Fruit fly (Drosophila melanogaster) whole organism, embryonic: Measurements from ENCODE around the gene CG13285.

Source experiments
- Blimp-1 ChIP-seq: fragments of 200-800 bp; sonication (Bioruptor generic); optimal IDR thresholded peaks from 3 replicates; lab custom pipeline; 2018; ENCODE audit warnings: missing biosample characterization, missing genetic modification characterization, mild to moderate bottlenecking, moderate library complexity, missing genetic modification reagents
- CG10979 ChIP-seq: fragments of 200-800 bp; sonication (Bioruptor generic); optimal IDR thresholded peaks from 2 replicates; lab custom pipeline; 2018; ENCODE audit warnings: missing biosample characterization, mild to moderate bottlenecking, missing genetic modification characterization, moderate library complexity
- CG12391 ChIP-seq: fragments of 200-800 bp; sonication (Bioruptor generic); optimal IDR thresholded peaks from 3 replicates; lab custom pipeline; 2018; ENCODE audit warnings: missing biosample characterization, mild to moderate bottlenecking, missing genetic modification characterization, moderate library complexity
- CG13123 ChIP-seq: fragments of 200-800 bp; sonication (Bioruptor generic); optimal IDR thresholded peaks from 2 replicates; lab custom pipeline; 2016; ENCODE audit warnings: missing biosample characterization, missing genetic modification characterization
- CG17612 ChIP-seq: fragments of 200-800 bp; sonication (Bioruptor generic); IDR thresholded peaks from 2 replicates; pipeline ENCODE4 v1.3.6; 2022; ENCODE audit warnings: missing biosample characterization, missing genetic modification characterization
- CG17802 ChIP-seq: fragments of 200-800 bp; sonication (Bioruptor generic); optimal IDR thresholded peaks from 2 replicates; lab custom pipeline; 2018; ENCODE audit warnings: missing biosample characterization, mild to moderate bottlenecking, missing genetic modification characterization, moderate library complexity
- CG31441 ChIP-seq: fragments of 200-800 bp; sonication (Bioruptor generic); IDR thresholded peaks from 2 replicates; pipeline ENCODE4 v1.3.6; 2022; ENCODE audit warnings: missing biosample characterization, missing genetic modification characterization
- CG32772 ChIP-seq: fragments of 200-800 bp; sonication (Bioruptor generic); IDR thresholded peaks from 2 replicates; pipeline ENCODE4 v1.3.6; 2022; ENCODE audit warnings: missing biosample characterization, missing genetic modification characterization
- CG34224 ChIP-seq: fragments of 200-800 bp; sonication (Bioruptor generic); IDR thresholded peaks from 3 replicates; pipeline ENCODE4 v1.3.6; 2022; ENCODE audit warnings: missing biosample characterization, missing genetic modification characterization; ENCODE audit not compliant: partially characterized antibody
- CG3838 ChIP-seq: fragments of 200-800 bp; sonication (Bioruptor generic); optimal IDR thresholded peaks from 3 replicates; lab custom pipeline; 2016; ENCODE audit warnings: missing biosample characterization, missing genetic modification characterization
- CG4424 ChIP-seq: fragments of 200-800 bp; sonication (Bioruptor generic); optimal IDR thresholded peaks from 3 replicates; lab custom pipeline; 2016; ENCODE audit warnings: missing biosample characterization, missing genetic modification characterization
- CG8924 ChIP-seq: fragments of 200-800 bp; optimal IDR thresholded peaks from 3 replicates; lab custom pipeline; 2019; ENCODE audit warnings: missing biosample characterization, mild to moderate bottlenecking, missing genetic modification characterization, moderate library complexity
- CG9727 ChIP-seq: fragments of 200-800 bp; sonication (Bioruptor generic); optimal IDR thresholded peaks from 3 replicates; lab custom pipeline; 2017; ENCODE audit warnings: missing biosample characterization, mild to moderate bottlenecking, missing genetic modification characterization
- D19A ChIP-seq: fragments of 200-800 bp; optimal IDR thresholded peaks from 3 replicates; lab custom pipeline; 2019; ENCODE audit warnings: missing biosample characterization, mild to moderate bottlenecking, missing genetic modification characterization, moderate library complexity
- Dad ChIP-seq: fragments of 200-800 bp; sonication (Bioruptor generic); optimal IDR thresholded peaks from 3 replicates; lab custom pipeline; 2016; ENCODE audit warnings: missing biosample characterization, missing genetic modification characterization
- Drgx ChIP-seq: fragments of 200-800 bp; sonication (Bioruptor generic); IDR thresholded peaks from 2 replicates; pipeline ENCODE4 v1.3.6; 2022; ENCODE audit warnings: missing biosample characterization, missing genetic modification characterization
- Eip74EF ChIP-seq, 2 experiments: fragments of 200-800 bp in 1 of 2; fragments of >200 bp in 1 of 2; sonication (Bioruptor generic) in 1 of 2; optimal IDR thresholded peaks; 2 replicates each; lab custom pipeline; 2017 to 2019; ENCODE audit warnings: missing biosample characterization in 2 of 2, missing genetic modification characterization in 2 of 2, mild to moderate bottlenecking in 1 of 2, moderate library complexity in 1 of 2
- HHEX ChIP-seq: fragments of 200-800 bp; sonication (Bioruptor generic); optimal IDR thresholded peaks from 3 replicates; lab custom pipeline; 2017; ENCODE audit warnings: missing biosample characterization, mild to moderate bottlenecking, missing genetic modification characterization, missing genetic modification reagents
- Hmx ChIP-seq: fragments of 200-800 bp; sonication (Bioruptor generic); optimal IDR thresholded peaks from 2 replicates; lab custom pipeline; 2016; ENCODE audit warnings: missing biosample characterization, missing genetic modification characterization
- Hr39 ChIP-seq: fragments of >200 bp; optimal IDR thresholded peaks from 2 replicates; lab custom pipeline; 2017
- Lpt ChIP-seq: fragments of >200 bp; optimal IDR thresholded peaks from 2 replicates; lab custom pipeline; 2018; ENCODE audit warnings: missing biosample characterization, missing genetic modification characterization
- Oli ChIP-seq: fragments of 200-800 bp; sonication (Bioruptor generic); optimal IDR thresholded peaks from 2 replicates; lab custom pipeline; 2018; ENCODE audit warnings: missing biosample characterization, mild to moderate bottlenecking, missing genetic modification characterization, moderate library complexity
- Ptx1 ChIP-seq: fragments of 200-800 bp; sonication (Bioruptor generic); IDR thresholded peaks from 2 replicates; pipeline ENCODE4 v1.3.6; 2022; ENCODE audit warnings: missing biosample characterization, missing genetic modification characterization
- TFAM ChIP-seq: fragments of 200-800 bp; sonication (Bioruptor generic); optimal IDR thresholded peaks from 2 replicates; lab custom pipeline; 2017; ENCODE audit warnings: missing biosample characterization, missing genetic modification characterization, inconsistent platforms
- Trl ChIP-seq, 3 experiments: fragments of >200 bp in 2 of 3; fragments of 200-800 bp in 1 of 3; sonication (Bioruptor generic) in 1 of 3; optimal IDR thresholded peaks; 2 replicates in 1 of 3; 3 replicates in 2 of 3; lab custom pipeline; 2016 to 2017; ENCODE audit warnings: missing biosample characterization in 1 of 3, missing genetic modification characterization in 1 of 3
- Xrp1 ChIP-seq: fragments of 200-800 bp; sonication (Bioruptor generic); IDR thresholded peaks from 2 replicates; pipeline ENCODE4 v1.3.6; 2022; ENCODE audit warnings: missing biosample characterization, missing genetic modification characterization
- ap ChIP-seq: fragments of 200-800 bp; sonication (Bioruptor generic); IDR thresholded peaks from 2 replicates; pipeline ENCODE4 v1.3.6; 2022; ENCODE audit warnings: missing biosample characterization, missing genetic modification characterization
- az2 ChIP-seq: fragments of 200-800 bp; sonication (Bioruptor generic); optimal IDR thresholded peaks from 3 replicates; lab custom pipeline; 2016; ENCODE audit warnings: missing biosample characterization, missing genetic modification characterization
- cas ChIP-seq: fragments of 200-800 bp; sonication (Bioruptor generic); IDR thresholded peaks from 2 replicates; pipeline ENCODE4 v1.3.6; 2022; ENCODE audit warnings: missing biosample characterization, missing genetic modification characterization
- dm ChIP-seq: fragments of 200-800 bp; sonication (Bioruptor generic); optimal IDR thresholded peaks from 3 replicates; lab custom pipeline; 2016; ENCODE audit warnings: missing biosample characterization, missing genetic modification characterization
- dmrt11E ChIP-seq: fragments of 200-800 bp; sonication (Bioruptor generic); optimal IDR thresholded peaks from 3 replicates; lab custom pipeline; 2018; ENCODE audit warnings: missing biosample characterization, mild to moderate bottlenecking, missing genetic modification characterization, moderate library complexity
- fd64A ChIP-seq: fragments of 200-800 bp; sonication (Bioruptor generic); optimal IDR thresholded peaks from 3 replicates; lab custom pipeline; 2018; ENCODE audit warnings: missing biosample characterization, mild to moderate bottlenecking, missing genetic modification characterization
- fu2 ChIP-seq: fragments of 200-800 bp; sonication (Bioruptor generic); optimal IDR thresholded peaks from 2 replicates; lab custom pipeline; 2016; ENCODE audit warnings: missing biosample characterization, missing genetic modification characterization
- gsb-n ChIP-seq: fragments of 200-800 bp; sonication (Bioruptor generic); optimal IDR thresholded peaks from 3 replicates; lab custom pipeline; 2018; ENCODE audit warnings: missing biosample characterization, mild to moderate bottlenecking, missing genetic modification characterization
- hb ChIP-seq: fragments of 200-800 bp; sonication (Bioruptor generic); IDR thresholded peaks from 3 replicates; pipeline ENCODE4 v1.3.6; 2022; ENCODE audit warnings: missing biosample characterization, missing genetic modification characterization; ENCODE audit not compliant: partially characterized antibody
- insv ChIP-seq, 2 experiments: fragments of 200-800 bp; sonication (Bioruptor generic); optimal IDR thresholded peaks; 3 replicates each; lab custom pipeline; 2016 to 2018; ENCODE audit warnings: missing biosample characterization in 2 of 2, missing genetic modification characterization in 2 of 2
- jigr1 ChIP-seq: fragments of 200-800 bp; sonication (Bioruptor generic); IDR thresholded peaks from 3 replicates; pipeline ENCODE4 v1.3.6; 2022; ENCODE audit warnings: missing biosample characterization, missing genetic modification characterization
- kah ChIP-seq: fragments of 200-800 bp; sonication (Bioruptor generic); optimal IDR thresholded peaks from 2 replicates; lab custom pipeline; 2018; ENCODE audit warnings: missing biosample characterization, mild to moderate bottlenecking, missing genetic modification characterization
- lov ChIP-seq, 2 experiments: fragments of 200-800 bp in 1 of 2; fragments of >200 bp in 1 of 2; sonication (Bioruptor generic) in 1 of 2; IDR thresholded peaks in 1 of 2; optimal IDR thresholded peaks in 1 of 2; 2 replicates in 1 of 2; 3 replicates in 1 of 2; pipeline versions ENCODE4 v1.3.6 to Lab custom; 2017 to 2022; ENCODE audit warnings: missing biosample characterization in 1 of 2, missing genetic modification characterization in 1 of 2
- maf-S ChIP-seq: fragments of 200-800 bp; sonication (Bioruptor generic); optimal IDR thresholded peaks from 2 replicates; lab custom pipeline; 2016; ENCODE audit warnings: missing biosample characterization, missing genetic modification characterization
- pum ChIP-seq: fragments of 200-800 bp; sonication (Bioruptor generic); optimal IDR thresholded peaks from 2 replicates; lab custom pipeline; 2016; ENCODE audit warnings: missing biosample characterization, missing genetic modification characterization
- rib ChIP-seq: fragments of 200-800 bp; sonication (Bioruptor generic); IDR thresholded peaks from 2 replicates; pipeline ENCODE4 v1.3.6; 2022; ENCODE audit warnings: missing biosample characterization, missing genetic modification characterization
- sens ChIP-seq: fragments of 200-800 bp; sonication (Bioruptor generic); peaks from one replicate; lab custom pipeline; 2016; ENCODE audit warnings: missing biosample characterization, missing genetic modification characterization
- sima ChIP-seq: fragments of 200-800 bp; sonication (Bioruptor generic); optimal IDR thresholded peaks from 2 replicates; lab custom pipeline; 2016; ENCODE audit warnings: missing biosample characterization, missing genetic modification characterization
- unc-4 ChIP-seq: fragments of 200-800 bp; sonication (Bioruptor generic); IDR thresholded peaks from 2 replicates; pipeline ENCODE4 v1.3.6; 2022; ENCODE audit warnings: missing biosample characterization, missing genetic modification characterization; ENCODE audit not compliant: partially characterized antibody
- zen ChIP-seq: fragments of 200-800 bp; sonication (Bioruptor generic); optimal IDR thresholded peaks from 3 replicates; lab custom pipeline; 2018; ENCODE audit warnings: missing biosample characterization, mild to moderate bottlenecking, missing genetic modification characterization, moderate library complexity
- zf30C ChIP-seq: fragments of 200-800 bp; sonication (Bioruptor generic); optimal IDR thresholded peaks from 3 replicates; lab custom pipeline; 2018; ENCODE audit warnings: missing biosample characterization, mild to moderate bottlenecking, missing genetic modification characterization
- zfh2 ChIP-seq: fragments of 200-800 bp; sonication (Bioruptor generic); optimal IDR thresholded peaks from 2 replicates; lab custom pipeline; 2016; ENCODE audit warnings: missing biosample characterization, missing genetic modification characterization

Gene CG13285

DNA sequence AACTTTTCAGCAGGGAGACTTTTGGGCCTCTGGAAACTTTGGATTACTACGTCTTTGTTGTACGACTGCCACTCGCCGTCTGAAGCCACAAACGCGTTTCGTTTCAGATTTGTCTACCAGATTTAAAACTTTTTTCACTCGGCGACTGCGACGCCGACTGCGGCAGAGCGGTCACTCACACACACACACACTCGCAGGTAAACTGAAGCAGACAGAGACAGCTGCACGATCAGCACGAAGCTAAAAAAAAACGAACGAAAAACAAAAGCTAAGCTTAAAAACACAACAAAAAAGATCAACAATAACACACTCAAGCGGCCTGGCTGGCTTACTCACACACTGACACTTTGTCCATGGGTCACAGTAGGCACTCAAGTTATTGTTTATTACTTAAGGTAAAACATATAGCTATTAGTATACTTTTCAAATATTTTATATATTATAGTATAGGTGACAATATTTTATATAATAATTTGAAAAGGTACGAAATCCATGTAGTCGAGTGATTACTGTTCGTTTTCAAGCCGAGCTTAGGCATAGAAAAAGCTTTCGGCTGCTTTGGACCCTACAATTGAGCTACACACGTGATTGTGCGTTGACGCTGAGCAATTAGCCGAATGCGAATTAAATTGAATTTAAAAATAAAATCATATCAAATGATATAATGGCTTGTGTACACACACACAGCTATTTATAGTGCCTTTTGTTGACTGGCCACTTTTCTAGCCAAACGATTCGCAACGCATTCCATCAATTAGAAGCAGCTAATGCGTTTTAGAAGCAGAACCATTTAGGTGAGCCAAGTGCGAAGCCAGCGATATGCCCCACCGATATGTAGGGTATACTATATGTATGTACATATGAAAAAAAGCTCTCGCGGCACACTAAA is 41.9 kb upstream of the CG13285 start, which contains the start of gene Msr-110 (continued):
- TF ChIP-seq Trl (optimal IDR thresholded peaks at IDR 0.05; lab: Kevin White, UChicago) (no peak), Trl (GFP tag; optimal IDR thresholded peaks at IDR 0.05; lab: Kevin White, UChicago) (peak; percentile 55), CG13123 (no peak), az2 (GFP tag; lab: Kevin White, UChicago) (peak; percentile 79), zf30C (GFP tag; lab: Kevin White, UChicago) (no peak), cas (GFP tag; lab: Robert Waterston, UW) (peak; percentile 70), CG3838 (GFP tag; lab: Kevin White, UChicago) (peak; percentile 73), CG10979 (tag; lab: Kevin White, UChicago) (peak; percentile 79), zen (tag; lab: Kevin White, UChicago) (peak; percentile 40), gsb-n (tag; lab: Kevin White, UChicago) (peak; percentile 77), CG17802 (tag; lab: Kevin White, UChicago) (peak; percentile 51), Oli (tag; lab: Kevin White, UChicago) (peak; percentile 93), hb (GFP tag; lab: Robert Waterston, UW) (no peak), pum (GFP tag; lab: Kevin White, UChicago) (peak; percentile 74), rib (peak; percentile 91), fu2 (GFP tag; lab: Kevin White, UChicago) (peak; percentile 51), unc-4 (GFP tag; lab: Robert Waterston, UW) (no peak), fd64A (GFP tag; lab: Kevin White, UChicago) (peak; percentile 60), Eip74EF (GFP tag; optimal IDR thresholded peaks at IDR 0.05; lab: Kevin White, UChicago) (peak in 1 of 2 experiments; percentile 86), lov (optimal IDR thresholded peaks at IDR 0.05; lab: Kevin White, UChicago) (no peak), lov (GFP tag; IDR thresholded peaks at IDR 0.05; lab: Robert Waterston, UW) (peak; percentile 26; the same call in 1 of the 3 replicates), CG8924 (tag; lab: Kevin White, UChicago) (peak; percentile 89), CG9727 (peak; percentile 77), insv (GFP tag; optimal IDR thresholded peaks at IDR 0.05; lab: Kevin White, UChicago) (peak in 1 of 2 experiments; percentile 40), Dad (GFP tag; lab: Kevin White, UChicago) (peak; percentile 81), HHEX (peak; percentile 89), Lpt (GFP tag; lab: Kevin White, UChicago) (no peak), Hr39 (lab: Kevin White, UChicago) (no peak), dmrt11E (tag; lab: Kevin White, UChicago) (no peak), CG4424 (GFP tag; lab: Kevin White, UChicago) (peak; percentile 76), kah (GFP tag; lab: Kevin White, UChicago) (peak; percentile 70), maf-S (GFP tag; lab: Kevin White, UChicago) (peak; percentile 59), CG34224 (GFP tag; lab: Robert Waterston, UW) (no peak), CG31441 (GFP tag; lab: Robert Waterston, UW) (peak; percentile 92), sima (no peak), Ptx1 (GFP tag; lab: Robert Waterston, UW) (peak; percentile 95), CG12391 (tag; lab: Kevin White, UChicago) (peak; percentile 89), D19A (peak; percentile 84), CG32772 (GFP tag; lab: Robert Waterston, UW) (peak; percentile 89), Blimp-1 (GFP tag; lab: Kevin White, UChicago) (peak; percentile 88), ap (peak; percentile 65), sens (GFP tag; lab: Kevin White, UChicago) (peak; percentile 93), TFAM (GFP tag; lab: Kevin White, UChicago) (no peak), jigr1 (peak; percentile 92), dm (GFP tag; lab: Kevin White, UChicago) (peak; percentile 52), zfh2 (GFP tag; lab: Kevin White, UChicago) (peak; percentile 66), Xrp1 (GFP tag; lab: Robert Waterston, UW) (peak; percentile 87), Hmx (GFP tag; lab: Kevin White, UChicago) (peak; percentile 37), CG17612 (GFP tag; lab: Robert Waterston, UW) (peak; percentile 23), Drgx (GFP tag; lab: Robert Waterston, UW) (peak; percentile 97)
